Worm (Caenorhabditis elegans) whole organism, L1 larva: ENCODE results near the gene C37C3.10.

ENCODE experiments used
- C34B4.2 ChIP-seq: sonication (generic microtip); optimal IDR thresholded peaks from 2 replicates; lab custom pipeline; 2017; ENCODE audit warnings: mild to moderate bottlenecking, missing genetic modification characterization, missing compliant biosample characterization
- aha-1 ChIP-seq: fragments of 150-350 bp; optimal IDR thresholded peaks from 2 replicates; lab custom pipeline; 2014; ENCODE audit warnings: missing biosample characterization, missing genetic modification characterization
- ceh-8 ChIP-seq: fragments of 200-800 bp; sonication (Bioruptor generic); optimal IDR thresholded peaks from 2 replicates; lab custom pipeline; 2018; ENCODE audit warnings: mild to moderate bottlenecking, missing genetic modification characterization, moderate library complexity, missing compliant biosample characterization
- ceh-82 ChIP-seq, 3 experiments: fragments of 150-350 bp in 1 of 3; sonication (generic microtip) in 2 of 3; optimal IDR thresholded peaks; 2 replicates each; lab custom pipeline; 2014 to 2017; ENCODE audit warnings: missing biosample characterization in 3 of 3, missing genetic modification characterization in 3 of 3
- ceh-88 ChIP-seq: fragments of 200-800 bp; sonication (Bioruptor generic); IDR thresholded peaks from 2 replicates; pipeline ENCODE4 v1.3.6; 2022; ENCODE audit warnings: missing genetic modification characterization, missing compliant biosample characterization
- dpl-1 ChIP-seq, 3 experiments: fragments of 150-350 bp in 2 of 3; sonication (generic microtip) in 1 of 3; optimal IDR thresholded peaks; 2 replicates each; lab custom pipeline; 2014 to 2017; ENCODE audit warnings: missing biosample characterization in 3 of 3, missing genetic modification characterization in 3 of 3, missing genetic modification reagents in 3 of 3
- dsc-1 ChIP-seq: sonication (generic microtip); optimal IDR thresholded peaks from 2 replicates; lab custom pipeline; 2016; ENCODE audit warnings: mild to moderate bottlenecking, missing genetic modification characterization, missing compliant biosample characterization
- efl-1 ChIP-seq, 4 experiments: fragments of 150-350 bp; optimal IDR thresholded peaks in 3 of 4; peaks in 1 of 4; 1 replicate in 1 of 4; 2 replicates in 3 of 4; lab custom pipeline; 2014; ENCODE audit warnings: missing biosample characterization in 2 of 4, missing genetic modification characterization in 2 of 4, missing genetic modification reagents in 2 of 4
- elt-3 ChIP-seq, 6 experiments: fragments of 150-350 bp in 1 of 6; sonication (generic microtip); optimal IDR thresholded peaks; 2 replicates each; lab custom pipeline; 2017 to 2018; ENCODE audit warnings: missing biosample characterization in 6 of 6, missing genetic modification characterization in 6 of 6, inconsistent platforms in 1 of 6
- fos-1 ChIP-seq: fragments of 150-350 bp; optimal IDR thresholded peaks from 2 replicates; lab custom pipeline; 2014; ENCODE audit warnings: missing biosample characterization, missing genetic modification characterization
- hlh-17 ChIP-seq: fragments of 200-800 bp; sonication (Bioruptor generic); optimal IDR thresholded peaks from 2 replicates; lab custom pipeline; 2018; ENCODE audit warnings: missing genetic modification characterization, mild to moderate bottlenecking, missing compliant biosample characterization, moderate library complexity, borderline replicate concordance
- hpl-2 ChIP-seq: fragments of 150-350 bp; optimal IDR thresholded peaks from 2 replicates; lab custom pipeline; 2014; ENCODE audit warnings: missing biosample characterization, missing genetic modification reagents, missing genetic modification characterization
- isw-1 ChIP-seq: fragments of 200-800 bp; sonication (Bioruptor generic); IDR thresholded peaks from 2 replicates; pipeline ENCODE4 v1.3.6; 2022; ENCODE audit warnings: missing genetic modification characterization, missing compliant biosample characterization
- lin-14 ChIP-seq: fragments of 200-800 bp; sonication (Bioruptor generic); optimal IDR thresholded peaks from 2 replicates; lab custom pipeline; 2018; ENCODE audit warnings: mild to moderate bottlenecking, missing genetic modification characterization, moderate library complexity, missing compliant biosample characterization
- lin-35 ChIP-seq, 2 experiments: fragments of 150-350 bp; optimal IDR thresholded peaks; 2 replicates each; lab custom pipeline; 2014; ENCODE audit warnings: missing biosample characterization in 2 of 2, missing genetic modification characterization in 2 of 2, missing genetic modification reagents in 2 of 2
- lin-39 ChIP-seq: fragments of 150-350 bp; optimal IDR thresholded peaks from 2 replicates; lab custom pipeline; 2014; ENCODE audit warnings: missing biosample characterization, missing genetic modification reagents, missing genetic modification characterization
- lir-3 ChIP-seq: sonication (generic microtip); optimal IDR thresholded peaks from 2 replicates; lab custom pipeline; 2016; ENCODE audit warnings: mild to moderate bottlenecking, missing genetic modification characterization, moderate library complexity, missing compliant biosample characterization; ENCODE audit not compliant: poor library complexity
- lsy-2 ChIP-seq, 2 experiments: fragments of 150-350 bp; optimal IDR thresholded peaks; 2 replicates each; lab custom pipeline; 2014; ENCODE audit warnings: missing biosample characterization in 2 of 2, missing genetic modification characterization in 2 of 2
- mab-9 ChIP-seq: fragments of 200-800 bp; sonication (Bioruptor generic); IDR thresholded peaks from 2 replicates; pipeline ENCODE4 v1.3.6; 2022; ENCODE audit warnings: missing genetic modification reagents, missing genetic modification characterization, missing compliant biosample characterization
- mdl-1 ChIP-seq, 2 experiments: fragments of 150-350 bp; optimal IDR thresholded peaks; 2 replicates each; lab custom pipeline; 2014 to 2017; ENCODE audit warnings: missing biosample characterization in 2 of 2, missing genetic modification characterization in 2 of 2, inconsistent platforms in 1 of 2
- nhr-19 ChIP-seq: fragments of 200-800 bp; sonication (Bioruptor generic); conservative IDR thresholded peaks from 2 replicates; pipeline ENCODE4 v1.3.6; 2022; ENCODE audit warnings: missing genetic modification characterization, missing compliant biosample characterization
- nhr-20 ChIP-seq: sonication (generic microtip); optimal IDR thresholded peaks from 2 replicates; lab custom pipeline; 2016; ENCODE audit warnings: mild to moderate bottlenecking, missing genetic modification characterization, missing compliant biosample characterization
- nhr-28 ChIP-seq: fragments of 150-350 bp; optimal IDR thresholded peaks from 2 replicates; lab custom pipeline; 2014; ENCODE audit warnings: missing biosample characterization, missing genetic modification characterization
- nhr-47 ChIP-seq: sonication (generic microtip); optimal IDR thresholded peaks from 2 replicates; lab custom pipeline; 2016; ENCODE audit warnings: mild to moderate bottlenecking, missing genetic modification characterization, moderate library complexity, missing compliant biosample characterization
- nhr-71 ChIP-seq: sonication (generic microtip); optimal IDR thresholded peaks from 2 replicates; lab custom pipeline; 2016; ENCODE audit warnings: mild to moderate bottlenecking, missing genetic modification characterization, moderate library complexity, missing compliant biosample characterization
- nhr-76 ChIP-seq: sonication (generic microtip); optimal IDR thresholded peaks from 2 replicates; lab custom pipeline; 2017; ENCODE audit warnings: missing biosample characterization, missing genetic modification characterization
- nhr-77 ChIP-seq: fragments of 150-350 bp; optimal IDR thresholded peaks from 2 replicates; lab custom pipeline; 2014; ENCODE audit warnings: missing biosample characterization, missing genetic modification characterization
- nhr-85 ChIP-seq: sonication (generic microtip); peaks from one replicate; lab custom pipeline; 2016; ENCODE audit warnings: missing genetic modification characterization, inconsistent platforms, missing compliant biosample characterization
- nhr-90 ChIP-seq: sonication (generic microtip); optimal IDR thresholded peaks from 2 replicates; lab custom pipeline; 2016; ENCODE audit warnings: mild to moderate bottlenecking, missing genetic modification characterization, missing compliant biosample characterization; ENCODE audit not compliant: poor library complexity
- pag-3 ChIP-seq: sonication (generic microtip); optimal IDR thresholded peaks from 2 replicates; lab custom pipeline; 2017; ENCODE audit warnings: missing genetic modification characterization, mild to moderate bottlenecking, missing compliant biosample characterization, antibody characterized with exemption, borderline replicate concordance; ENCODE audit not compliant: insufficient read depth
- pax-3 ChIP-seq: fragments of 200-800 bp; sonication (Bioruptor generic); optimal IDR thresholded peaks from 2 replicates; lab custom pipeline; 2018; ENCODE audit warnings: mild to moderate bottlenecking, missing genetic modification characterization, moderate library complexity, missing compliant biosample characterization
- rnt-1 ChIP-seq: sonication (generic microtip); optimal IDR thresholded peaks from 2 replicates; lab custom pipeline; 2016; ENCODE audit warnings: mild to moderate bottlenecking, missing genetic modification characterization, moderate library complexity, missing compliant biosample characterization
- skn-1 ChIP-seq: fragments of 150-350 bp; optimal IDR thresholded peaks from 2 replicates; lab custom pipeline; 2014; ENCODE audit warnings: missing biosample characterization, missing genetic modification characterization
- snu-23 ChIP-seq: sonication (generic microtip); optimal IDR thresholded peaks from 2 replicates; lab custom pipeline; 2016; ENCODE audit warnings: missing genetic modification characterization, missing compliant biosample characterization
- sptf-1 ChIP-seq: fragments of 150-350 bp; optimal IDR thresholded peaks from 2 replicates; lab custom pipeline; 2014; ENCODE audit warnings: missing biosample characterization, missing genetic modification characterization
- swsn-7 ChIP-seq: sonication (generic microtip); optimal IDR thresholded peaks from 2 replicates; lab custom pipeline; 2016; ENCODE audit warnings: missing genetic modification characterization, missing compliant biosample characterization
- unc-30 ChIP-seq: sonication (generic microtip); optimal IDR thresholded peaks from 2 replicates; lab custom pipeline; 2017; ENCODE audit warnings: missing biosample characterization, missing genetic modification characterization
- unc-62 ChIP-seq: fragments of 150-350 bp; optimal IDR thresholded peaks from 2 replicates; lab custom pipeline; 2014; ENCODE audit warnings: missing biosample characterization, missing genetic modification reagents, missing genetic modification characterization
- unc-86 ChIP-seq: sonication (generic microtip); optimal IDR thresholded peaks from 2 replicates; lab custom pipeline; 2016; ENCODE audit warnings: missing genetic modification characterization, missing compliant biosample characterization
- vab-15 ChIP-seq: sonication (generic microtip); optimal IDR thresholded peaks from 2 replicates; lab custom pipeline; 2017; ENCODE audit warnings: missing genotype, mild to moderate bottlenecking, missing genetic modification characterization, missing compliant biosample characterization
- xbp-1 ChIP-seq: sonication (generic microtip); optimal IDR thresholded peaks from 2 replicates; lab custom pipeline; 2016; ENCODE audit warnings: missing genetic modification characterization, missing compliant biosample characterization
- ztf-11 ChIP-seq, 2 experiments: sonication (generic microtip); optimal IDR thresholded peaks; 2 replicates each; lab custom pipeline; 2016 to 2017; ENCODE audit warnings: missing genetic modification characterization in 2 of 2, missing biosample characterization in 1 of 2, missing compliant biosample characterization in 1 of 2

The C37C3.10 gene

ce11 chrV:7837809-7838208, 25.1 kb downstream of the C37C3.10 start, which contains the start of gene ttr-33:
ttr-33 (minus strand) TSS chrV:7837909.
- TF ChIP-seq ztf-11 (tag; optimal IDR thresholded peaks at IDR 0.05; lab: Kevin White, UChicago), result no peak
- no peak for TF ChIP-seq ceh-88 (GFP tag; lab: Robert Waterston, UW)
- TF ChIP-seq elt-3 (tag; optimal IDR thresholded peaks at IDR 0.05; lab: Kevin White, UChicago), result peak in 1 of 6 experiments; percentile 3

- peak in 1 of 2 experiments; percentile 22 for TF ChIP-seq lsy-2 (tag; optimal IDR thresholded peaks at IDR 0.05; lab: Kevin White, UChicago)
- TF ChIP-seq rnt-1 (tag; lab: Kevin White, UChicago), result no peak
- no peak for TF ChIP-seq dpl-1 (GFP tag; optimal IDR thresholded peaks at IDR 0.05; lab: Kevin White, UChicago)
- TF ChIP-seq nhr-20, result peak; percentile 57
- no peak for TF ChIP-seq ceh-82 (tag; optimal IDR thresholded peaks at IDR 0.05; lab: Kevin White, UChicago)
- peak in 3 of 6 experiments; percentile 43 to 83 (median 68) for TF ChIP-seq elt-3 (tag; optimal IDR thresholded peaks at IDR 0.05; lab: Kevin White, UChicago)
- peak; percentile 86 for TF ChIP-seq nhr-85 (tag; lab: Kevin White, UChicago)
- peak; percentile 67 for TF ChIP-seq nhr-90 (tag; lab: Kevin White, UChicago)
- no peak for TF ChIP-seq pax-3 (tag; lab: Kevin White, UChicago)
- TF ChIP-seq hlh-17 (GFP tag; lab: Kevin White, UChicago), result no peak
- TF ChIP-seq lin-14 (GFP tag; lab: Kevin White, UChicago), result peak; percentile 51
- TF ChIP-seq lir-3, result no peak
- peak; percentile 37 for TF ChIP-seq nhr-19 (GFP tag; lab: Robert Waterston, UW)
- TF ChIP-seq snu-23 (GFP tag; lab: Kevin White, UChicago), result peak; percentile 53
- peak; percentile 72 for TF ChIP-seq nhr-71
- no peak for TF ChIP-seq xbp-1 (tag; lab: Kevin White, UChicago)
- peak in 1 of 2 experiments; percentile 43 for TF ChIP-seq lin-35 (GFP tag; optimal IDR thresholded peaks at IDR 0.05; lab: Kevin White, UChicago)
- TF ChIP-seq pag-3 (tag; lab: Kevin White, UChicago), result no peak
- peak; percentile 24 for TF ChIP-seq nhr-47 (tag; lab: Kevin White, UChicago)
These were observed 26.0 kb downstream of the C37C3.10 start, which contains the start of gene txt-5 for ce11 chrV:7836911-7837310. txt-5 (minus strand) TSS chrV:7837134.

ce11 chrV:7830952-7831351, 31.9 kb downstream of the C37C3.10 start:
- no peak for TF ChIP-seq efl-1 (optimal IDR thresholded peaks at IDR 0.05; lab: Kevin White, UChicago)
- peak in 1 of 2 experiments; percentile 65 for TF ChIP-seq efl-1 (GFP tag; optimal IDR thresholded peaks at IDR 0.05 in 1 of 2; lab: Kevin White, UChicago)
- TF ChIP-seq unc-86, result no peak
- no peak for TF ChIP-seq sptf-1 (tag; lab: Kevin White, UChicago)

ce11 chrV:7826917-7827316, 36.0 kb downstream of the C37C3.10 start, which contains the start of gene mig-6:
mig-6 (plus strand) TSS chrV:7827217.
- TF ChIP-seq efl-1 (optimal IDR thresholded peaks at IDR 0.05; lab: Kevin White, UChicago) (no peak), efl-1 (GFP tag; optimal IDR thresholded peaks at IDR 0.05 in 1 of 2; lab: Kevin White, UChicago) (no peak), lin-35 (GFP tag; optimal IDR thresholded peaks at IDR 0.05; lab: Kevin White, UChicago) (no peak), nhr-77 (no peak), fos-1 (tag; lab: Kevin White, UChicago) (no peak), mdl-1 (tag; optimal IDR thresholded peaks at IDR 0.05; lab: Kevin White, UChicago) (no peak), isw-1 (GFP tag; lab: Robert Waterston, UW) (no peak), mab-9 (GFP tag; lab: Robert Waterston, UW) (no peak), C34B4.2 (tag; lab: Kevin White, UChicago) (no peak), nhr-28 (tag; lab: Kevin White, UChicago) (no peak)

ce11 chrV:7826362-7826761, 36.5 kb downstream of the C37C3.10 start:
- TF ChIP-seq vab-15 (tag; lab: Kevin White, UChicago) (no peak), ceh-8 (GFP tag; lab: Kevin White, UChicago) (no peak), unc-62 (GFP tag; lab: Kevin White, UChicago) (no peak), lin-39 (tag; lab: Kevin White, UChicago) (no peak), swsn-7 (tag; lab: Kevin White, UChicago) (no peak), rnt-1 (tag; lab: Kevin White, UChicago) (peak; percentile 54), aha-1 (tag; lab: Kevin White, UChicago) (no peak), mab-9 (GFP tag; lab: Robert Waterston, UW) (no peak), nhr-77 (no peak), nhr-76 (no peak), dsc-1 (tag; lab: Kevin White, UChicago) (peak; percentile 49), unc-30 (tag; lab: Kevin White, UChicago) (no peak), ceh-88 (GFP tag; lab: Robert Waterston, UW) (no peak), hpl-2 (no peak), fos-1 (tag; lab: Kevin White, UChicago) (no peak), C34B4.2 (tag; lab: Kevin White, UChicago) (no peak), skn-1 (tag; lab: Kevin White, UChicago) (no peak)
